Fruit fly (Drosophila melanogaster): ENCODE data around the gene yip2.

The yip2 gene

dm6 chr2L:9912570-9913260, 2.3 kb upstream of the yip2 start, which contains the start of the genes Etl1 and Srp54:
TSS of gene Etl1 (minus strand) at chr2L:9912608.
TSS of gene Srp54 (plus strand) at chr2L:9912911.
- no peak for TF ChIP-seq CTCF (optimal IDR thresholded peaks at IDR 0.05)
- no peak for TF ChIP-seq CG8478 (optimal IDR thresholded peaks at IDR 0.05)

dm6 chr2L:9918020-9918959, 3.2 kb downstream of the yip2 start, which contains the start of the genes CG5885 and CG4598:
TSS of gene CG5885 (minus strand) at chr2L:9918330.
TSS of gene CG4598 (plus strand) at chr2L:9918618.
- TF ChIP-seq CG8478 (optimal IDR thresholded peaks at IDR 0.05) (no peak), CTCF (optimal IDR thresholded peaks at IDR 0.05) (peak in 1 of 2 experiments; percentile 29)

- TF ChIP-seq CTCF (optimal IDR thresholded peaks at IDR 0.05), result no peak
- no peak for TF ChIP-seq CG8478 (optimal IDR thresholded peaks at IDR 0.05)
These were observed 4.2 kb downstream of the yip2 start for dm6 chr2L:9919218-9919617.

- TF ChIP-seq CTCF (optimal IDR thresholded peaks at IDR 0.05), result no peak
- no peak for TF ChIP-seq CG8478 (optimal IDR thresholded peaks at IDR 0.05)
These were observed 4.9 kb downstream of the yip2 start, which contains the start of gene CG4594 for dm6 chr2L:9919949-9920348. TSS of gene CG4594 (plus strand) at chr2L:9920160.

- no peak for TF ChIP-seq CTCF (optimal IDR thresholded peaks at IDR 0.05)
- no peak for TF ChIP-seq CG8478 (optimal IDR thresholded peaks at IDR 0.05)
These were observed 6.3 kb downstream of the yip2 start, which contains the start of gene CG4592 for dm6 chr2L:9921401-9921800. TSS of gene CG4592 (plus strand) at chr2L:9921633.

dm6 chr2L:9924765-9925164, 9.7 kb downstream of the yip2 start, which contains the start of the genes TbCMF46 and CG42366:
TSS of gene TbCMF46 (minus strand) at chr2L:9924865.
TSS of gene CG42366 (plus strand) at chr2L:9925161.
- TF ChIP-seq CG8478 (optimal IDR thresholded peaks at IDR 0.05) (no peak), CTCF (optimal IDR thresholded peaks at IDR 0.05) (no peak)

- TF ChIP-seq CG8478 (optimal IDR thresholded peaks at IDR 0.05) (no peak), CTCF (optimal IDR thresholded peaks at IDR 0.05) (no peak)
These were observed 15.2 kb downstream of the yip2 start, which contains the start of gene CG42367 for dm6 chr2L:9930280-9930679. TSS of gene CG42367 (plus strand) at chr2L:9930580.

- TF ChIP-seq CTCF (optimal IDR thresholded peaks at IDR 0.05) (no peak), CG8478 (optimal IDR thresholded peaks at IDR 0.05) (no peak)
These were observed 18.0 kb downstream of the yip2 start, which contains the start of gene Cpr30F for dm6 chr2L:9933063-9933462. TSS of gene Cpr30F (minus strand) at chr2L:9933163.

dm6 chr2L:9937908-9938307, 22.9 kb downstream of the yip2 start, which contains the start of gene Arglu1:
TSS of gene Arglu1 (minus strand) at chr2L:9938134.
- TF ChIP-seq CG8478 (optimal IDR thresholded peaks at IDR 0.05), result no peak
- no peak for TF ChIP-seq CTCF (optimal IDR thresholded peaks at IDR 0.05)

dm6 chr2L:9938631-9939256, 23.7 kb downstream of the yip2 start, which contains the start of the genes Datp and CG4619:
TSS of gene Datp (minus strand) at chr2L:9938790.
TSS of gene CG4619 (plus strand) at chr2L:9938863.
- TF ChIP-seq CTCF (optimal IDR thresholded peaks at IDR 0.05), result no peak
- TF ChIP-seq CG8478 (optimal IDR thresholded peaks at IDR 0.05), result no peak

- TF ChIP-seq CTCF (optimal IDR thresholded peaks at IDR 0.05) (no peak), CG8478 (optimal IDR thresholded peaks at IDR 0.05) (no peak)
These were observed 28.5 kb downstream of the yip2 start for dm6 chr2L:9943521-9943920.

dm6 chr2L:9945086-9945485, 30.0 kb downstream of the yip2 start:
- TF ChIP-seq CTCF (optimal IDR thresholded peaks at IDR 0.05) (no peak), CG8478 (optimal IDR thresholded peaks at IDR 0.05) (no peak)

- TF ChIP-seq CTCF (optimal IDR thresholded peaks at IDR 0.05) (no peak), CG8478 (optimal IDR thresholded peaks at IDR 0.05) (no peak)
These were observed 31.0 kb downstream of the yip2 start for dm6 chr2L:9946051-9946450.

- TF ChIP-seq CG8478 (optimal IDR thresholded peaks at IDR 0.05) (no peak), CTCF (optimal IDR thresholded peaks at IDR 0.05) (no peak)
These were observed 32.2 kb downstream of the yip2 start, which contains the start of gene CG5853 for dm6 chr2L:9947265-9947664. TSS of gene CG5853 (minus strand) at chr2L:9947648.

All from S2 (cell line).